Fruit fly (Drosophila melanogaster) S2 (cell line): ENCODE data around the gene CG17646.
A peak's percentile ranks its signal among the peaks of the same experiment; 100 is the strongest.

ENCODE experiments used
- CG8478 ChIP-seq: fragments of >200 bp; optimal IDR thresholded peaks from 2 replicates; lab custom pipeline; 2018
- CTCF ChIP-seq, 2 experiments: fragments of >200 bp; optimal IDR thresholded peaks; 2 replicates each; lab custom pipeline; 2018

The CG17646 gene

DNA sequence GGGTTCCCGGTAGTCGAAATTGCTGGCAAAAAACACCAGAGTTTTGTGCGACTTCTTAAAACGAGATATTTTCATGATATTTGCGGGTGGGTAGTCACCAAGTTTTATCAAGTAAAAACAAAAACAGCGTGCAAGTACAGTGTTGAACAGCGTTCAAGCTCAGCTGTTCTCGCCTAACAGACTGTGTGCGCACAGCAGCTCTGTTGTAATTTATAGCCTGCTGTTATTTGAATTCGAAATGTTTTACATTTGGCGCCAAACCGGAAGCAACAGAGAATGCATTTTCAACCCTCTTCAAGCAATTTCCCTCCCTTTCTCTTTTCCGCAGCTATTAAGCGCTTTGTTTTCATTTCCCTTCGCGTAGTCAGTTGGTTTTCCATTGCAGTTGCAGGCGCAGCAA is at the start of gene CG17646, which contains the start of gene CG17652:
CG17646 (plus strand) TSS at position 336 of the 400 bp plus-strand sequence.
CG17652 (minus strand) TSS at position 168 of the 400 bp plus-strand sequence.
- TF ChIP-seq CTCF (optimal IDR thresholded peaks at IDR 0.05; lab: Kevin White, UChicago), result no peak
- no peak for TF ChIP-seq CG8478

dm6 chr2L:1692857-1693256 is 39.5 kb upstream of the CG17646 start:
- TF ChIP-seq CG8478 (no peak), CTCF (optimal IDR thresholded peaks at IDR 0.05; lab: Kevin White, UChicago) (no peak)

dm6 chr2L:1696269-1696668 is 36.1 kb upstream of the CG17646 start:
- TF ChIP-seq CTCF (optimal IDR thresholded peaks at IDR 0.05; lab: Kevin White, UChicago) (no peak), CG8478 (no peak)

DNA sequence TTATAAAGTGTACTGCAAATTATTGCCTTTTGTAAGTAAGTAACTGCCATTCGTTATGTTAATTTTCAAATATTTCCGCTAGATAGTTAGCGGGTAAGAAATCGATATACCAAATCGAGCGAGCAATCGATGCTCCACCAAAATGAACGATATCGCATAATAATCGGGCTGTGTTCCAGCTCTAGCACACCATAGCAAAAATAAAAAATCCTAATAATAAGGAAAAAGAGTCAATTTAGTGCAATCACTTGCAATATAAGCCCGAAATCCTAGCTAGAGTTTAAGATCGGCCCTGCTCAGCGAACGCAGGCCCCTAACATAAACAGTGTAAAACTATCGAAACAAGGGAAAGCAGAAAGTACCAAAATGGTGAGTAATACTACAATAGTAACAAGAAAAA is 27.6 kb upstream of the CG17646 start, which contains the start of gene cpb:
cpb (plus strand) TSS at position 157 of the 400 bp plus-strand sequence.
- no peak for TF ChIP-seq CTCF (optimal IDR thresholded peaks at IDR 0.05; lab: Kevin White, UChicago)
- TF ChIP-seq CG8478, result no peak

dm6 chr2L:1706961-1707360 is 25.4 kb upstream of the CG17646 start:
- no peak for TF ChIP-seq CTCF (optimal IDR thresholded peaks at IDR 0.05; lab: Kevin White, UChicago)
- no peak for TF ChIP-seq CG8478

dm6 chr2L:1708110-1708509 is 24.2 kb upstream of the CG17646 start:
- no peak for TF ChIP-seq CTCF (optimal IDR thresholded peaks at IDR 0.05; lab: Kevin White, UChicago)

DNA sequence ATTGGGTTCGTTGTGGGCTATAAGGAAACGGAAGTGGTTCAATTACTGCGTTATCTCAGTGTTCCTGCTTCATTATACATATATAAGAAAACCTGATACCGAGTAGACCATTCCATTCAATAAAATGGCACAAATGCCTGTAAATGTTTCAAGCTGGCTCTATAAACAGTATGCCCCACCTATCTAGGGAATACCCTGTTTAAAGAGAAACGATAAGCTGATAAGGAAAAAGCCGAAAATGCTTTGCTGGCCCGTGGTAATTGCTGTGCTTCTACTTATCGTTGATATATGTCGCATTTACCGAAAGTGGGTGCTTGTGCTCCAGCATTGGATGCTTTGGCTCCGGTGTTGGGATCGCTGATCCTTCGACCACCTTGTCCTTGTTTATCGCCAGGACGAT is 23.0 kb upstream of the CG17646 start:
- TF ChIP-seq CG8478, result no peak
- TF ChIP-seq CTCF (optimal IDR thresholded peaks at IDR 0.05; lab: Kevin White, UChicago), result no peak

- TF ChIP-seq CG8478, result no peak
- TF ChIP-seq CTCF (optimal IDR thresholded peaks at IDR 0.05; lab: Kevin White, UChicago), result no peak
These were observed 22.1 kb upstream of the CG17646 start, which contains the start of the genes CG17660 and mRpL48 for dm6 chr2L:1710224-1710623. CG17660 (minus strand) TSS chr2L:1710421. mRpL48 (plus strand) TSS chr2L:1710462.

DNA sequence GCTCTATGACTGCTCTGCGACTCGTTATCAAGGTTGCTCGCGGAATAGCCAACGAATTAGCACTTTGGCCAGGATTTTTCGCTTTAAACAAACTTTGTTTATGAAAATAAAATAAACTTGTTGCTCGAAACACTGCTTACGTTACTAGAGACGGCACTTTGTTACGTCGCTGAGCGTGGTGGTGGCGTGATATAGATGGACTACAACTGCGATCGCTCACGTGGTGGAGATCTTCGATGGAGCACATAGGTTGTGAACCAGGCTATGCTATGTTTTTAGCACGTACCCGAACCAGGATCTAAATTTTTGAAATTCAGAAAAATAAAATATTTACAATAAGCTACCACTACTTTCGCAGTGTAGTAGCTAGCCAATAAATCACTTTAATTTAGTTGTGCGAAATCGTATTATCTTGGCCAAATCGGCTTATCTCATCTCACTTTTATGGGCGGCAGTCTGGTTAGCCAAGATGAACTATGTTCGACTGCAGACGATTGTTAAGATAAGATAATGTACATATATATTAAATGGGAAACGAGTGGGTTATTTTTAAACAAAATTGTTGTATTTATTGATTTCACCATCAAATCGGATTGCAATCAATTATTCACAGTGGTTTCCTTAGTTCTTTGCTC is 16.5 kb upstream of the CG17646 start, which contains the start of gene frtz:
frtz (minus strand) TSS at position 153 of the 635 bp plus-strand sequence.
- no peak for TF ChIP-seq CG8478
- TF ChIP-seq CTCF (optimal IDR thresholded peaks at IDR 0.05; lab: Kevin White, UChicago), result peak; percentile 81 to 84

DNA sequence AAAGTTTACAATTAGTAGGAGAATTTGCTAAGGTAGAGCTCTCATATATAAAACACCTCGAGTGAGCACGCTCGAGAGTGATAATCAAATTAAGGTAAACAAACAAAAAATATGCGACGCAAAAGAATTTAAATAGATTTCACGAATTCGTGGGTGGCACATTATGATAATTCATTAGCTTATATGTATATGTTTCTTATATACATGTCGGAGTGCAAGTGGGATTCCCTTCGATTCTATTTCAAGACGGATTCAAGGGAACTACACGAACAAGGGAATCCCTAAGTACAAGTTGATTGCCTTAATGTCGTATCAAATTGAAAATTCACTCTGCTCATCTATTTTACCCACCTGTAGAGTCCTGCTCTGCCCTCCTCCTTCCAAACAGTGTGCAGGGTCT is 15.1 kb upstream of the CG17646 start:
- TF ChIP-seq CTCF (optimal IDR thresholded peaks at IDR 0.05; lab: Kevin White, UChicago) (no peak), CG8478 (no peak)

DNA sequence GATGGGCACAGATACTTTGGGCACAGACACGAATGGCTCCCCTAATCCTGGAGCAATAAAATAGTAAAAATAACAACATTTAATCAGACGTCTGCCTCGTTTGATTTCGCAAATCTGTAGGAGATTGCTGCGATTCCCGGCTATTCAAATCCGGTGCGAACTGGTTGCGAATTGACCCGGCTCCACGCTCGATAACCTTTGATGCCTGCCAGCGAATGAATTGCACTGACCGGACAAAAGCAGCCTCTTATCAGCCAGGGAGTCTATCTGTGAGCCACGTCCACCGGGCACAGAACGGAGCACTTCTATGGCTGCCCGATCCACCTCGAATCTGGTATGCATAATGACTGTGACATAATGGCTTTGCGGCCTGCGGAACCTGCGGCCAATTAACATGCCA is 12.4 kb upstream of the CG17646 start:
- no peak for TF ChIP-seq CG8478
- no peak for TF ChIP-seq CTCF (optimal IDR thresholded peaks at IDR 0.05; lab: Kevin White, UChicago)

dm6 chr2L:1720846-1721506 is 11.3 kb upstream of the CG17646 start:
- TF ChIP-seq CTCF (optimal IDR thresholded peaks at IDR 0.05; lab: Kevin White, UChicago) (no peak), CG8478 (no peak)

dm6 chr2L:1722260-1722659 is 10.1 kb upstream of the CG17646 start:
- TF ChIP-seq CTCF (optimal IDR thresholded peaks at IDR 0.05; lab: Kevin White, UChicago) (no peak), CG8478 (no peak)

DNA sequence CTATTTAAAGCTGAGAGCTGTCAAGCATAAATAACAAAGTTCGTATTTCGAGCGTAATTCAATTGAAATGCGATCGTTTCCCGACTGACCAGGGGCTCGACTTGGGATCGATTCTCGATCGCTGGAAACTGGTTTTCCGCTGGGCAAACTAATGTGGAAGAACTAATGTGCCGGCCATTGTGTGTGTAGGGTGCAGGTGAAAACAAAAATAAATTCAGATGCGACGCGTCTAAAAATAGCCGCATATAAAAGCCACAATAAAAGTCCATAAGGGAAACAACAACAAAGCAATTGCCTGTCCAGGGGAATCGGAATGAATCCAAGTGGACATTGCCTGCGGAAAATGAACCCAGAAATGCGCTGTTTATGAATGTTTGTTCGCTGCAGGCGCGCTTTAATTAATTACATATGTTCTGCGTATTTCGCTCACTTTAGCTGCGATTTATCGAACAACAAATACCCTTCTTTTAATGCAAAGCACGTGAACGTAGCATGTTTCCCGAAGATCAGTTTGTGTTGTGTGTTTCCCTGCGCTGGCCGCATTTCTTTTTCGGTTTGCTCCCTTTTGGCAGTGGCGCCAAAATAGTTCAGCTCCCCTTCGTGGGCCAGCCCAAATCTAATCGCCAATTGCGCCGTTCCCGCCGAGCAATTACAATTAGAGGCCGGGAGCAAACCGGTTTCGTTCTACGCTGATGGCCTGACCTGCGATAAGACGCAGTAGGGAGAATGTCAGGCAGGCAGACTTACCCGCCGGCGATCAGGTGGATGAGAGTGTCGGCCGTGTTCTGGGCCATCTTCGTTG is 9.0 kb upstream of the CG17646 start:
- TF ChIP-seq CTCF (optimal IDR thresholded peaks at IDR 0.05; lab: Kevin White, UChicago) (no peak), CG8478 (no peak)

- no peak for TF ChIP-seq CG8478
- peak in 1 of 2 experiments; percentile 2 for TF ChIP-seq CTCF (optimal IDR thresholded peaks at IDR 0.05; lab: Kevin White, UChicago)
These were observed 8.3 kb upstream of the CG17646 start, which contains the start of gene Rim2 for dm6 chr2L:1723937-1724591. Rim2 (minus strand) TSS chr2L:1724388.
